Fruit fly (Drosophila melanogaster) whole organism: ENCODE data around the gene RhoGAP18B.

Source experiments
- CG8478 ChIP-seq: fragments of >200 bp; optimal IDR thresholded peaks from 2 replicates; lab custom pipeline; 2018; ENCODE audit warnings: inconsistent platforms
- Dll ChIP-seq: fragments of >200 bp; optimal IDR thresholded peaks from 2 replicates; lab custom pipeline; 2017
- EcR ChIP-seq, 2 experiments: fragments of >200 bp; optimal IDR thresholded peaks; 2 replicates each; lab custom pipeline; 2017; ENCODE audit warnings: missing biosample characterization in 2 of 2, missing genetic modification characterization in 2 of 2, missing genetic modification reagents in 2 of 2
- pan ChIP-seq: fragments of >200 bp; optimal IDR thresholded peaks from 2 replicates; lab custom pipeline; 2017
- psq ChIP-seq: fragments of >200 bp; optimal IDR thresholded peaks from 2 replicates; lab custom pipeline; 2017
- usp ChIP-seq: fragments of >200 bp; optimal IDR thresholded peaks from 2 replicates; lab custom pipeline; 2017; ENCODE audit warnings: missing biosample characterization, missing genetic modification characterization, mixed read lengths

The RhoGAP18B gene

dm6 chrX:19179696-19180255, 12.9 kb upstream of the RhoGAP18B start, which contains the start of the genes CG7556 and CG7453:
Gene CG7556 (minus strand): TSS chrX:19179830.
Gene CG7453 (plus strand): TSS chrX:19180173.
- TF ChIP-seq Dll (lab: Kevin White, UChicago): no peak
- TF ChIP-seq pan: no peak
- no peak for TF ChIP-seq usp (GFP tag; lab: Kevin White, UChicago)

dm6 chrX:19174850-19175571, 8.1 kb upstream of the RhoGAP18B start, which contains the start of gene CG33939:
Gene CG33939 (minus strand): TSS chrX:19174900.
- no peak for TF ChIP-seq EcR (GFP tag; optimal IDR thresholded peaks at IDR 0.05; lab: Kevin White, UChicago)
- no peak for TF ChIP-seq psq (lab: Kevin White, UChicago)
- no peak for TF ChIP-seq pan
- TF ChIP-seq Dll (lab: Kevin White, UChicago): no peak
- TF ChIP-seq usp (GFP tag; lab: Kevin White, UChicago): no peak
- no peak for TF ChIP-seq CG8478 (lab: Kevin White, UChicago)

- TF ChIP-seq usp (GFP tag; lab: Kevin White, UChicago): no peak
- no peak for TF ChIP-seq Dll (lab: Kevin White, UChicago)
- no peak for TF ChIP-seq pan
- TF ChIP-seq psq (lab: Kevin White, UChicago): no peak
Measured at dm6 chrX:19174092-19174491, 7.2 kb upstream of the RhoGAP18B start.

dm6 chrX:19172955-19173354, 6.1 kb upstream of the RhoGAP18B start:
- TF ChIP-seq usp (GFP tag; lab: Kevin White, UChicago) (no peak), EcR (GFP tag; optimal IDR thresholded peaks at IDR 0.05; lab: Kevin White, UChicago) (no peak), CG8478 (lab: Kevin White, UChicago) (no peak), Dll (lab: Kevin White, UChicago) (no peak), pan (no peak), psq (lab: Kevin White, UChicago) (no peak)

dm6 chrX:19171926-19172325, 5.0 kb upstream of the RhoGAP18B start:
- TF ChIP-seq psq (lab: Kevin White, UChicago): no peak
- no peak for TF ChIP-seq pan
- TF ChIP-seq CG8478 (lab: Kevin White, UChicago): no peak

- no peak for TF ChIP-seq EcR (GFP tag; optimal IDR thresholded peaks at IDR 0.05; lab: Kevin White, UChicago)
- no peak for TF ChIP-seq pan
- no peak for TF ChIP-seq Dll (lab: Kevin White, UChicago)
Measured at dm6 chrX:19170791-19171190, 3.9 kb upstream of the RhoGAP18B start, which contains the start of gene Inx5. Gene Inx5 (minus strand): TSS chrX:19170883.

- TF ChIP-seq psq (lab: Kevin White, UChicago): no peak
- TF ChIP-seq CG8478 (lab: Kevin White, UChicago): no peak
- no peak for TF ChIP-seq usp (GFP tag; lab: Kevin White, UChicago)
- TF ChIP-seq EcR (GFP tag; optimal IDR thresholded peaks at IDR 0.05; lab: Kevin White, UChicago): no peak
- peak; percentile 84 for TF ChIP-seq pan
- no peak for TF ChIP-seq Dll (lab: Kevin White, UChicago)
Measured at dm6 chrX:19167586-19168403, 913 bp upstream of the RhoGAP18B start.

- no peak for TF ChIP-seq usp (GFP tag; lab: Kevin White, UChicago)
- no peak for TF ChIP-seq pan
- no peak for TF ChIP-seq psq (lab: Kevin White, UChicago)
- no peak for TF ChIP-seq EcR (GFP tag; optimal IDR thresholded peaks at IDR 0.05; lab: Kevin White, UChicago)
- no peak for TF ChIP-seq Dll (lab: Kevin White, UChicago)
- no peak for TF ChIP-seq CG8478 (lab: Kevin White, UChicago)
Measured at dm6 chrX:19166152-19166935, 538 bp downstream of the RhoGAP18B start.

- TF ChIP-seq usp (GFP tag; lab: Kevin White, UChicago) (no peak), CG8478 (lab: Kevin White, UChicago) (no peak), psq (lab: Kevin White, UChicago) (no peak), Dll (lab: Kevin White, UChicago) (no peak), EcR (GFP tag; optimal IDR thresholded peaks at IDR 0.05; lab: Kevin White, UChicago) (no peak)
Measured at dm6 chrX:19165144-19166011, 1.5 kb downstream of the RhoGAP18B start.

dm6 chrX:19164726-19165125, 2.2 kb downstream of the RhoGAP18B start:
- TF ChIP-seq pan: no peak
- no peak for TF ChIP-seq CG8478 (lab: Kevin White, UChicago)
- no peak for TF ChIP-seq EcR (GFP tag; optimal IDR thresholded peaks at IDR 0.05; lab: Kevin White, UChicago)
- TF ChIP-seq usp (GFP tag; lab: Kevin White, UChicago): no peak
- TF ChIP-seq Dll (lab: Kevin White, UChicago): no peak
- no peak for TF ChIP-seq psq (lab: Kevin White, UChicago)
